Fruit fly (Drosophila melanogaster): ENCODE measurements around the gene CG3982.

- TF ChIP-seq Sin3A (optimal IDR thresholded peaks at IDR 0.05) (no peak), insv (optimal IDR thresholded peaks at IDR 0.05) (no peak), h (optimal IDR thresholded peaks at IDR 0.05) (no peak), ttk (optimal IDR thresholded peaks at IDR 0.05) (no peak), psq (optimal IDR thresholded peaks at IDR 0.05) (no peak)
Measured at dm6 chr3L:9421621-9422020, 4.4 kb upstream of the CG3982 start.

All from Kc167 (cell line).